Worm (Caenorhabditis elegans): ENCODE measurements around the gene nspa-10.

Gene nspa-10

ce11 chrV:14715608-14716007 lies 34.6 kb downstream of the nspa-10 start, which contains the start of gene R08A2.2:
Gene R08A2.2 (minus strand): TSS chrV:14715708.
- TF ChIP-seq ztf-11 (tag; optimal IDR thresholded peaks at IDR 0.05), result no peak
- no peak for TF ChIP-seq nhr-237 (tag; optimal IDR thresholded peaks at IDR 0.05)

ce11 chrV:14712316-14712715 lies 37.9 kb downstream of the nspa-10 start, which contains the start of gene R08A2.5:
Gene R08A2.5 (plus strand): TSS chrV:14712616.
- no peak for TF ChIP-seq pha-4 (tag; optimal IDR thresholded peaks at IDR 0.05)
- no peak for TF ChIP-seq tbx-8 (GFP tag; optimal IDR thresholded peaks at IDR 0.05)
- no peak for TF ChIP-seq lin-32 (GFP tag; optimal IDR thresholded peaks at IDR 0.05)
- TF ChIP-seq ceh-43 (GFP tag; optimal IDR thresholded peaks at IDR 0.05), result no peak
- TF ChIP-seq M03D4.4 (tag; optimal IDR thresholded peaks at IDR 0.05), result no peak
- no peak for TF ChIP-seq unc-62 (GFP tag; optimal IDR thresholded peaks at IDR 0.05)
- TF ChIP-seq cnd-1 (tag; optimal IDR thresholded peaks at IDR 0.05), result no peak

ce11 chrV:14711077-14711476 lies 39.2 kb downstream of the nspa-10 start, which contains the start of gene ssp-33:
Gene ssp-33 (plus strand): TSS chrV:14711377.
- TF ChIP-seq unc-120 (tag; optimal IDR thresholded peaks at IDR 0.05; ENCODE audit: poor library complexity, severe bottlenecking) (no peak), nhr-237 (tag; optimal IDR thresholded peaks at IDR 0.05) (no peak), lsy-2 (tag; optimal IDR thresholded peaks at IDR 0.05) (no peak), nhr-2 (tag; optimal IDR thresholded peaks at IDR 0.05) (no peak), mab-5 (tag; optimal IDR thresholded peaks at IDR 0.05) (no peak), M03D4.4 (tag; optimal IDR thresholded peaks at IDR 0.05) (no peak), nhr-28 (tag; optimal IDR thresholded peaks at IDR 0.05) (no peak), snpc-4 (tag; optimal IDR thresholded peaks at IDR 0.05) (no peak), bed-3 (GFP tag; optimal IDR thresholded peaks at IDR 0.05) (no peak), blmp-1 (tag; optimal IDR thresholded peaks at IDR 0.05) (no peak), cnd-1 (tag; optimal IDR thresholded peaks at IDR 0.05) (no peak)

ce11 chrV:14707958-14708357 lies 42.3 kb downstream of the nspa-10 start, which contains the start of gene R08A2.9:
Gene R08A2.9 (plus strand): TSS chrV:14708258.
- no peak for TF ChIP-seq ceh-39 (tag; optimal IDR thresholded peaks at IDR 0.05)
- no peak for TF ChIP-seq sptf-1 (tag; optimal IDR thresholded peaks at IDR 0.05)
- no peak for TF ChIP-seq snpc-4 (tag; optimal IDR thresholded peaks at IDR 0.05)
- no peak for TF ChIP-seq nhr-76 (tag; optimal IDR thresholded peaks at IDR 0.05)
- TF ChIP-seq bed-3 (GFP tag; optimal IDR thresholded peaks at IDR 0.05), result no peak
- no peak for TF ChIP-seq sem-2 (GFP tag; optimal IDR thresholded peaks at IDR 0.05)
- TF ChIP-seq mep-1 (tag; optimal IDR thresholded peaks at IDR 0.05), result no peak
- TF ChIP-seq hlh-1 (tag; optimal IDR thresholded peaks at IDR 0.05), result no peak
- no peak for TF ChIP-seq lin-13 (tag; optimal IDR thresholded peaks at IDR 0.05)
- no peak for TF ChIP-seq ces-1 (GFP tag; optimal IDR thresholded peaks at IDR 0.05)
- no peak for TF ChIP-seq mab-5 (tag; optimal IDR thresholded peaks at IDR 0.05)
- no peak for TF ChIP-seq pha-4 (tag; optimal IDR thresholded peaks at IDR 0.05)
- TF ChIP-seq ztf-11 (tag; optimal IDR thresholded peaks at IDR 0.05), result no peak
- TF ChIP-seq lsy-2 (tag; optimal IDR thresholded peaks at IDR 0.05), result no peak
- TF ChIP-seq cnd-1 (tag; optimal IDR thresholded peaks at IDR 0.05), result no peak
- TF ChIP-seq unc-39 (tag; optimal IDR thresholded peaks at IDR 0.05), result no peak

Data from whole organism, mixed stage, embryonic.